Fruit fly (Drosophila melanogaster): ENCODE data around the gene car.
A peak's percentile ranks its signal among the peaks of the same experiment; 100 is the strongest.

The car gene

DNA sequence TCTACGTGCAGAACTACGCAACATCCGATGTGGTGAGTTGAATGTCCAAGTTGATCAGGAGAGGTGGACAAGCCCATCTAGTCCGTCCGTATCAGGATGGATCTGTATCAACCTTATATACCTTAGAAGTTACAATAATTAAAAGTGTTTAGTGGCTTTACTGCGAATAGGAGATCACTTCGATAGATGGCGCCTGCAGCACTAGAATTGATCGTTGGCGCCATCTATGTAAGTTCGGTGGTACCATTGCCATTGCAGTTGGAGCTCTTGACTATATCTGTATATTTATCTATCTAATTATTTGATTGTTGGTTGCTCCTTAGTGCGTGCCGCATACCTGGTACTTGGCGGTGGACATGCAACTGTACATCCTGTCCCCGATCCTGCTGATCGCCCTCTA, 19.3 kb downstream of the car start:
- TF ChIP-seq pan (optimal IDR thresholded peaks at IDR 0.05), result no peak
- no peak for TF ChIP-seq sage (GFP tag; optimal IDR thresholded peaks at IDR 0.05)
- no peak for TF ChIP-seq sv (GFP tag; optimal IDR thresholded peaks at IDR 0.05)
- TF ChIP-seq dl (GFP tag; optimal IDR thresholded peaks at IDR 0.05; ENCODE audit: insufficient read depth in 1 of 2, partially characterized antibody in 2 of 2), result no peak
- TF ChIP-seq Mio (GFP tag; optimal IDR thresholded peaks at IDR 0.05), result no peak
- TF ChIP-seq Vsx2 (GFP tag; optimal IDR thresholded peaks at IDR 0.05; ENCODE audit: partially characterized antibody), result no peak
- TF ChIP-seq HLH106 (tag; optimal IDR thresholded peaks at IDR 0.05), result no peak
- TF ChIP-seq h (GFP tag; optimal IDR thresholded peaks at IDR 0.05), result no peak
- no peak for TF ChIP-seq GATAd (GFP tag; optimal IDR thresholded peaks at IDR 0.05)
- TF ChIP-seq lola (GFP tag; optimal IDR thresholded peaks at IDR 0.05), result no peak
- no peak for TF ChIP-seq N (GFP tag; optimal IDR thresholded peaks at IDR 0.05)
- TF ChIP-seq Hnf4 (GFP tag; optimal IDR thresholded peaks at IDR 0.05), result no peak
- TF ChIP-seq jim (GFP tag; optimal IDR thresholded peaks at IDR 0.05), result no peak
- no peak for TF ChIP-seq brk (GFP tag; optimal IDR thresholded peaks at IDR 0.05)
- TF ChIP-seq CG32264 (GFP tag; optimal IDR thresholded peaks at IDR 0.05), result no peak
- TF ChIP-seq Dif (GFP tag; optimal IDR thresholded peaks at IDR 0.05; ENCODE audit: partially characterized antibody), result no peak
- no peak for TF ChIP-seq Dfd (GFP tag; optimal IDR thresholded peaks at IDR 0.05)

DNA sequence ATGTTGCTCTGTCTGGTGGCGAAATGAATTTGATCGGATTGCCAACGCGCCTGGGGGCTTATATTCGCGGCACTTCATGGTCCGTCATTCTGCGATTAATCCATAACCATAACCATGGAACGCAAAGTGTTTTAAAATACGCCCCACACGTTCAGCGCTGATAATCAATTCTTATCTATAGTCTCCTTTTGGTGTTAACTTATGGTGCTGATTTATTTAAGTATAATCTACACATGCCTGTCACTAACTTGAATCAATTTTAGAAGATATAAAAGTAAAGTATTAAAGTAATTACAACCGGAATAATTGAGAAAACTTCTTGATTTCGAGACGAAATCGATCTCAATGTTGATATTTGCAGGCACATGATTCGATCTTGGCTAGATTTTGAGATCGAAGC, 24.3 kb downstream of the car start, which contains the start of gene CG14219:
Gene CG14219 (minus strand): TSS at position 101 of the 400 bp plus-strand sequence.
- TF ChIP-seq ey (GFP tag; optimal IDR thresholded peaks at IDR 0.05) (no peak), lola (GFP tag; optimal IDR thresholded peaks at IDR 0.05) (no peak), Jra (GFP tag; optimal IDR thresholded peaks at IDR 0.05) (no peak), h (GFP tag; optimal IDR thresholded peaks at IDR 0.05) (no peak), dl (GFP tag; optimal IDR thresholded peaks at IDR 0.05; ENCODE audit: insufficient read depth in 1 of 2, partially characterized antibody in 2 of 2) (no peak)

DNA sequence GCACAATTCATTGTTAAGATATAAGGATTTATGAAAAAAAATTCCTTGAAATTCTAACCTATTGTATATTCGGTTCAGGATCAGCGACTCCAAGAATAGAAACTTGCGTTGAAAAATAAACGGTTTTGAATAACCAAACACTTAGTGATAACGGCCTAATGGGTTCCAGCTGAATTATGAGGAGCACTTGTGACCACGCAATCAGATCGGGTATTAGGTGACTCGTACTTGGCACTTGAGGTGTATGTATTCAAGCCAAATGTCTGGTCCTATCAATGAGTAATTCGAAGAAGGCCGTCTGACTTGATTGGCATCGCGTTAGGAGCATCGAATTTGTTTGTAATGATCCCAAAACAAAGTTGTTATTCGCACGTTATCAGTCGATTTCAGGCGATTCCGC, 24.8 kb downstream of the car start:
- TF ChIP-seq Abd-B (GFP tag; optimal IDR thresholded peaks at IDR 0.05) (no peak), usp (GFP tag; optimal IDR thresholded peaks at IDR 0.05) (no peak), OdsH (GFP tag; optimal IDR thresholded peaks at IDR 0.05) (no peak), dl (GFP tag; optimal IDR thresholded peaks at IDR 0.05; ENCODE audit: insufficient read depth in 1 of 2, partially characterized antibody in 2 of 2) (no peak), sage (GFP tag; optimal IDR thresholded peaks at IDR 0.05) (no peak), Jra (GFP tag; optimal IDR thresholded peaks at IDR 0.05) (no peak), woc (GFP tag; optimal IDR thresholded peaks at IDR 0.05) (no peak), brk (GFP tag; optimal IDR thresholded peaks at IDR 0.05) (no peak), N (GFP tag; optimal IDR thresholded peaks at IDR 0.05) (no peak), dmrt93B (GFP tag; optimal IDR thresholded peaks at IDR 0.05) (no peak), Dfd (GFP tag; optimal IDR thresholded peaks at IDR 0.05) (no peak), Hr78 (GFP tag; optimal IDR thresholded peaks at IDR 0.05) (no peak), Rel (GFP tag; optimal IDR thresholded peaks at IDR 0.05) (no peak), Rel (tag; optimal IDR thresholded peaks at IDR 0.05) (no peak), fru (GFP tag; optimal IDR thresholded peaks at IDR 0.05) (no peak), GATAd (GFP tag; optimal IDR thresholded peaks at IDR 0.05) (no peak)

DNA sequence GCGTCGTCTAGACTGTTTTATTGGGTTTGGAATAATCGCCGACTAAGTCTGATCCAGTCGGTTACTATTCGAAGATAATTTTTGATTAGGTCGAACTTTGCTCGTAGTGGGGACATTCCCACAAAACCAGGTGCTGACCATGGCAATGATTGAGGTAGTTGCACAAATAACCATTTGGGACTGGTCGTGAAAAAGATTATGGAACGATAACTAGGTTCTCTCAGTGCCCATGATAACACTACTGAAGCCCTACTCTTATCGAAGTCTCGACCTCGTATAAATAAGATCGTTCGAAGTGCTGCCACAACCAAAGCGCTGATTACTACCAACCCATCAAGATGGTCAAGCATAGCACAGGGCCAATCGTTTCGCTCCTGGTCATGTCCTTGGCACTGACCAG, 26.5 kb downstream of the car start, which contains the start of gene CG14205:
Gene CG14205 (plus strand): TSS at position 301 of the 400 bp plus-strand sequence.
- TF ChIP-seq usp (GFP tag; optimal IDR thresholded peaks at IDR 0.05) (no peak), HLH106 (tag; optimal IDR thresholded peaks at IDR 0.05) (no peak), sage (GFP tag; optimal IDR thresholded peaks at IDR 0.05) (no peak)

DNA sequence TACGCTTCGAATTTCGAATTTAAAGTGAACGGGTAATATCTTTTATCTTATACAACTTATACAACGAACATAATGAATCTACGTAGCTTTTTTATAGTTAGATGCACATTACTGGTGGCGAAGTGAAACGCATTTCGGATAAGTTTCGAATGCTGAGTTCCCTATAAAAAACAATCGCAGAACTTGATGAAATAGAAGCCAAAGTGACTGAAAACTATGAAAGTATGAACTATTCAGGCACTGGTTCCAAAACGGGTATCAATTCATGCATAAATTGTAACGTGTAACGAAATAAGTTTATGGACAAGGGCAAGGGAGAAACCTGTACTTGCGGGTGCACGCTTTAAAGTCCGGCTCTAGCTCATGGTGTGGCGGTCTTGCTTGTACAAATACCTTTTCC, 30.0 kb downstream of the car start:
- TF ChIP-seq CG32264 (GFP tag; optimal IDR thresholded peaks at IDR 0.05) (no peak), Hnf4 (GFP tag; optimal IDR thresholded peaks at IDR 0.05) (no peak), dmrt93B (GFP tag; optimal IDR thresholded peaks at IDR 0.05) (no peak), tai (GFP tag; optimal IDR thresholded peaks at IDR 0.05) (no peak), Hr78 (GFP tag; optimal IDR thresholded peaks at IDR 0.05) (no peak), OdsH (GFP tag; optimal IDR thresholded peaks at IDR 0.05) (no peak), HLH106 (tag; optimal IDR thresholded peaks at IDR 0.05) (no peak)

DNA sequence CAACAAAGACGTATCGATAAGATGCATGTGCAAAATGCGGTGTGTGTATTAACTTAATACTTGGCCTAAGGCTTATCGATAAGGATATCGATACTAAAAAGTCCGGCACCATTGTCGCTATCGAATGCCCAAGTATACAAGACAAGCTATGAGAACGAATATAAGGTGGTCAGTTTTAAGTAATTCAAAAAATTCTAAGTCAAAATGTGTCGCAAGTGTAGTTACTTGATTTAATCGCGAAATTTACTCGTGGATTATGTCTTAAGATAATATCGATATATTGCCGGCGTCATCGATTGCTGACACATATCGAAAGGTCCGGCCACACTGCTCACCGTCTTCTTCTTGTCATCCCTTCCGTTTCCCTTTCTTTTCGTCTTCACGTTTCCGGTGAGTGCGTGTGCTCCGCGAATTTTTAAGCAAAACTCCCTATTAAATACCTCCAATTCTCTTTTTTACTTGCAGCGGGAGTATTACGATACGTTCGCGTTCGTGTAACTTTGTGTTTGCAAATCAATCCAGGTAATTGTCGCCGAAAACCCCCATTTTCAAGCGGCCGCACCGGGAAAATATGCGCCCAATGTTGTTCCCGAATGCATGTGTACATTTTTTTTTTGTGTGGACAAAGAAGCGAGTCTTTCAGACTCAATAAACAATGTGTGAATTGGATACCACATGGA, 32.0 kb downstream of the car start, which contains the start of gene RpS10b:
Gene RpS10b (plus strand): TSS at position 348 of the 680 bp plus-strand sequence.
- TF ChIP-seq sv (GFP tag; optimal IDR thresholded peaks at IDR 0.05) (peak; percentile 58), br (GFP tag; optimal IDR thresholded peaks at IDR 0.05) (peak; percentile 86), Mio (GFP tag; optimal IDR thresholded peaks at IDR 0.05) (peak; percentile 52), ey (GFP tag; optimal IDR thresholded peaks at IDR 0.05) (peak; percentile 60), h (GFP tag; optimal IDR thresholded peaks at IDR 0.05) (peak; percentile 86), Dif (GFP tag; optimal IDR thresholded peaks at IDR 0.05; ENCODE audit: partially characterized antibody) (no peak), tai (GFP tag; optimal IDR thresholded peaks at IDR 0.05) (no peak), sage (GFP tag; optimal IDR thresholded peaks at IDR 0.05) (no peak), GATAd (GFP tag; optimal IDR thresholded peaks at IDR 0.05) (peak; percentile 3), N (GFP tag; optimal IDR thresholded peaks at IDR 0.05) (no peak), usp (GFP tag; optimal IDR thresholded peaks at IDR 0.05) (no peak), Sp1 (GFP tag; optimal IDR thresholded peaks at IDR 0.05) (peak; percentile 90), HLH106 (tag; optimal IDR thresholded peaks at IDR 0.05) (peak; percentile 73), Hr78 (GFP tag; optimal IDR thresholded peaks at IDR 0.05) (no peak), Hnf4 (GFP tag; optimal IDR thresholded peaks at IDR 0.05) (peak; percentile 70), jim (GFP tag; optimal IDR thresholded peaks at IDR 0.05) (no peak), CG32264 (GFP tag; optimal IDR thresholded peaks at IDR 0.05) (peak; percentile 40), Myc (optimal IDR thresholded peaks at IDR 0.05) (peak; percentile 43), pan (optimal IDR thresholded peaks at IDR 0.05) (no peak), dsf (GFP tag; optimal IDR thresholded peaks at IDR 0.05; ENCODE audit: borderline replicate concordance) (peak; percentile 38), woc (GFP tag; optimal IDR thresholded peaks at IDR 0.05) (peak; percentile 61), Jra (GFP tag; optimal IDR thresholded peaks at IDR 0.05) (peak; percentile 63), CG9705 (GFP tag; optimal IDR thresholded peaks at IDR 0.05) (peak; percentile 92), rgr (GFP tag; optimal IDR thresholded peaks at IDR 0.05) (peak; percentile 88)

Measured in whole organism, wandering third instar larva.